Fruit fly (Drosophila melanogaster) whole organism, prepupa: ENCODE results near the gene CG12241.

Experiments
- CG10669 ChIP-seq: fragments of 200-800 bp; sonication (Bioruptor generic); optimal IDR thresholded peaks from 3 replicates; lab custom pipeline; 2018; ENCODE audit warnings: missing biosample characterization, mild to moderate bottlenecking, missing genetic modification characterization, moderate library complexity
- CG11294 ChIP-seq: fragments of 200-800 bp; sonication (Bioruptor generic); IDR thresholded peaks from 2 replicates; pipeline ENCODE4 v1.3.6; 2022; ENCODE audit warnings: missing biosample characterization, missing genetic modification characterization
- CG16779 ChIP-seq: fragments of 200-800 bp; sonication (Bioruptor generic); optimal IDR thresholded peaks from 3 replicates; lab custom pipeline; 2017; ENCODE audit warnings: missing biosample characterization, mild to moderate bottlenecking, missing genetic modification characterization
- Smox ChIP-seq: fragments of 200-800 bp; sonication (Bioruptor generic); optimal IDR thresholded peaks from 3 replicates; lab custom pipeline; 2016; ENCODE audit warnings: missing biosample characterization, missing genetic modification characterization

DNA sequence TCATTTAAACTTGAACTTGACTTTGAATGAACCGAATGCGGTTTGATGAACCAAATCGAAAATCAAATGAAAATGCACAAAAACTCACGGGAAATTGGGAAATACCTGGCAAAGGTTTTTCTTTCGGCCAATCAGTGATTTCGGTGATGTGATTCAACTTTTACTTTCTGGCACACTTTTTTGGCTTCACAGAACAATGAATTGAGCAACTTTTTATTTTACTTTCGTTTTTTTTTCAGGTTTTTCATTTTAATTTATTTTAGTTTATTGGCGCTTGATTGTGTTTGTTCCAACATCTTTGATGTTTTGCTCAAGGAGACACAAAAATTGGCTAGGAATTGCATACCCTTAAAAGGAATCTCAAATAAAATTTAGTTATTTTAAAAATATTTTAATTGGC, 37.6 kb upstream of the CG12241 start, which contains the start of gene Mf:
- TF ChIP-seq CG16779 (tag; lab: Kevin White, UChicago) = no peak
- no peak for TF ChIP-seq CG11294
- no peak for TF ChIP-seq Smox (GFP tag; lab: Kevin White, UChicago)
- TF ChIP-seq CG10669 (GFP tag; lab: Kevin White, UChicago) = no peak
